Fruit fly (Drosophila melanogaster): ENCODE measurements around the gene Coprox.

Gene Coprox

dm6 chr2L:6964022-6964434 lies at the start of gene Coprox, which contains the start of gene sip2:
Coprox (plus strand) TSS chr2L:6964421.
sip2 (minus strand) TSS chr2L:6964074.
- TF ChIP-seq nerfin-1 (tag; optimal IDR thresholded peaks at IDR 0.05): peak; percentile 69
- TF ChIP-seq phol (tag; optimal IDR thresholded peaks at IDR 0.05): peak; percentile 76
- peak; percentile 85 for TF ChIP-seq CoRest (tag; optimal IDR thresholded peaks at IDR 0.05)
- 0 out of 4 replicates have a peak, but pooled peaks have one; percentile 22 for TF ChIP-seq chinmo (GFP tag; IDR thresholded peaks at IDR 0.05; ENCODE audit: partially characterized antibody)
- TF ChIP-seq ind (GFP tag; optimal IDR thresholded peaks at IDR 0.05): peak; percentile 69
- no peak for TF ChIP-seq her (GFP tag; optimal IDR thresholded peaks at IDR 0.05)
- peak; percentile 29; the same call in 1 of the 2 replicates for TF ChIP-seq HLH3B (GFP tag; IDR thresholded peaks at IDR 0.05)
- peak; percentile 27; the same call in 1 of the 3 replicates for TF ChIP-seq CG11695 (GFP tag; IDR thresholded peaks at IDR 0.05)
- peak in 1 of 3 experiments; percentile 15 for TF ChIP-seq Stat92E (GFP tag; optimal IDR thresholded peaks at IDR 0.05)
- TF ChIP-seq fd64A (GFP tag; optimal IDR thresholded peaks at IDR 0.05): no peak
- peak; percentile 66 for TF ChIP-seq CG9817 (tag; optimal IDR thresholded peaks at IDR 0.05)
- peak; percentile 21 for TF ChIP-seq CG4617 (GFP tag; optimal IDR thresholded peaks at IDR 0.05; ENCODE audit: borderline replicate concordance)
- no peak for TF ChIP-seq wor (GFP tag; IDR thresholded peaks at IDR 0.05)
- peak; percentile 41 for TF ChIP-seq E2f1 (GFP tag; IDR thresholded peaks at IDR 0.05)
- peak in 1 of 2 experiments; percentile 70 for TF ChIP-seq Hr78 (GFP tag; optimal IDR thresholded peaks at IDR 0.05)
- TF ChIP-seq CG18599 (GFP tag; optimal IDR thresholded peaks at IDR 0.05): peak; percentile 75
- peak; percentile 63 for TF ChIP-seq az2 (GFP tag; optimal IDR thresholded peaks at IDR 0.05)
- no peak for TF ChIP-seq onecut (GFP tag; IDR thresholded peaks at IDR 0.05)
- no peak for TF ChIP-seq CG6272 (GFP tag; IDR thresholded peaks at IDR 0.05)
- peak; percentile 75 for TF ChIP-seq gcm (GFP tag; optimal IDR thresholded peaks at IDR 0.05)
- peak; percentile 70 for TF ChIP-seq Myb (GFP tag; optimal IDR thresholded peaks at IDR 0.05)
- TF ChIP-seq CG31224 (GFP tag; IDR thresholded peaks at IDR 0.05): peak; percentile 48; the same call in 1 of the 2 replicates
- TF ChIP-seq stwl (tag; optimal IDR thresholded peaks at IDR 0.05): peak; percentile 57
- no peak; the same call in 1 of the 2 replicates for TF ChIP-seq NFAT (GFP tag; IDR thresholded peaks at IDR 0.05)
- TF ChIP-seq Aef1 (GFP tag; IDR thresholded peaks at IDR 0.05): peak; percentile 33; the same call in 1 of the 3 replicates
- peak; percentile 62 for TF ChIP-seq CG10147 (GFP tag; optimal IDR thresholded peaks at IDR 0.05)
- peak; percentile 18 for TF ChIP-seq NfI (GFP tag; optimal IDR thresholded peaks at IDR 0.05)
- no peak for TF ChIP-seq corto (GFP tag; optimal IDR thresholded peaks at IDR 0.05)
- TF ChIP-seq CG15696 (tag; optimal IDR thresholded peaks at IDR 0.05): peak; percentile 76
- no peak for TF ChIP-seq CG4854 (GFP tag; optimal IDR thresholded peaks at IDR 0.05)
- peak; percentile 84 for TF ChIP-seq E2f2 (GFP tag; IDR thresholded peaks at IDR 0.05)
- peak; percentile 52; the same call in 1 of the 2 replicates for TF ChIP-seq Atf6 (GFP tag; IDR thresholded peaks at IDR 0.05)
- no peak for TF ChIP-seq CG6175 (GFP tag; IDR thresholded peaks at IDR 0.05)
- peak; percentile 50 for TF ChIP-seq fd3F (GFP tag; optimal IDR thresholded peaks at IDR 0.05)
- TF ChIP-seq CG4730 (GFP tag; IDR thresholded peaks at IDR 0.05): peak; percentile 34; the same call in 1 of the 2 replicates
- peak; percentile 82 for TF ChIP-seq nmo (GFP tag; optimal IDR thresholded peaks at IDR 0.05)
- no peak for TF ChIP-seq D (optimal IDR thresholded peaks at IDR 0.05)
- no peak for TF ChIP-seq D (GFP tag; optimal IDR thresholded peaks at IDR 0.05)
- no peak for TF ChIP-seq CG2889 (GFP tag; IDR thresholded peaks at IDR 0.05)
- peak; percentile 37 for TF ChIP-seq tin (GFP tag; optimal IDR thresholded peaks at IDR 0.05)
- peak; percentile 37 for TF ChIP-seq D19A (tag; optimal IDR thresholded peaks at IDR 0.05)
- peak; percentile 58; the same call in 2 of the 3 replicates for TF ChIP-seq tgo (GFP tag; IDR thresholded peaks at IDR 0.05)
- no peak for TF ChIP-seq Hey (tag; optimal IDR thresholded peaks at IDR 0.05)
- no peak for TF ChIP-seq scrt (GFP tag; optimal IDR thresholded peaks at IDR 0.05)
- no peak for TF ChIP-seq CG10959 (GFP tag; IDR thresholded peaks at IDR 0.05)
- TF ChIP-seq Nf-YC (tag; optimal IDR thresholded peaks at IDR 0.05): peak; percentile 82
- peak; percentile 69 for TF ChIP-seq CG9727 (GFP tag; optimal IDR thresholded peaks at IDR 0.05)
- no peak for TF ChIP-seq pfk (GFP tag; optimal IDR thresholded peaks at IDR 0.05)
- no peak for TF ChIP-seq ftz-f1 (GFP tag; optimal IDR thresholded peaks at IDR 0.05)
- peak; percentile 72 for TF ChIP-seq CG3281 (GFP tag; optimal IDR thresholded peaks at IDR 0.05)
